Fruit fly (Drosophila melanogaster) whole organism, embryonic: ENCODE data around the gene CG10089.

Experiments
- Atf3 ChIP-seq: fragments of 200-800 bp; sonication (Bioruptor generic); optimal IDR thresholded peaks from 3 replicates; lab custom pipeline; 2016; ENCODE audit warnings: missing biosample characterization, missing genetic modification characterization
- BEAF-32 ChIP-seq: fragments of 200-800 bp; sonication (Bioruptor generic); optimal IDR thresholded peaks from 3 replicates; lab custom pipeline; 2017; ENCODE audit warnings: missing biosample characterization, missing genetic modification characterization, mild to moderate bottlenecking, moderate library complexity, missing genetic modification reagents
- CG10321 ChIP-seq: fragments of 200-800 bp; sonication (Bioruptor generic); IDR thresholded peaks from 2 replicates; pipeline ENCODE4 v1.3.6; 2022; ENCODE audit warnings: missing biosample characterization, missing genetic modification characterization
- CG11696 ChIP-seq: fragments of 200-800 bp; sonication (Bioruptor generic); IDR thresholded peaks from 2 replicates; pipeline ENCODE4 v1.3.6; 2022; ENCODE audit warnings: missing biosample characterization, missing genetic modification characterization
- CG15601 ChIP-seq: fragments of 200-800 bp; sonication (Bioruptor generic); optimal IDR thresholded peaks from 3 replicates; lab custom pipeline; 2019; ENCODE audit warnings: missing biosample characterization, mild to moderate bottlenecking, missing genetic modification characterization, moderate library complexity
- CG1603 ChIP-seq: fragments of 200-800 bp; sonication (Bioruptor generic); optimal IDR thresholded peaks from 2 replicates; lab custom pipeline; 2019; ENCODE audit warnings: missing biosample characterization, mild to moderate bottlenecking, missing genetic modification characterization, moderate library complexity
- CG17361 ChIP-seq: fragments of 200-800 bp; sonication (Bioruptor generic); IDR thresholded peaks from 3 replicates; pipeline ENCODE4 v1.3.6; 2022; ENCODE audit warnings: missing biosample characterization, missing genetic modification characterization
- CG17385 ChIP-seq: fragments of 200-800 bp; sonication (Bioruptor generic); optimal IDR thresholded peaks from 3 replicates; lab custom pipeline; 2018; ENCODE audit warnings: missing biosample characterization, mild to moderate bottlenecking, missing genetic modification characterization
- CG1832 ChIP-seq: fragments of 200-800 bp; sonication (Bioruptor generic); optimal IDR thresholded peaks from 2 replicates; lab custom pipeline; 2017; ENCODE audit warnings: missing biosample characterization, mild to moderate bottlenecking, missing genetic modification characterization, inconsistent platforms
- CG32532 ChIP-seq: fragments of 200-800 bp; sonication (Bioruptor generic); IDR thresholded peaks from 2 replicates; pipeline ENCODE4 v1.3.6; 2022; ENCODE audit warnings: missing biosample characterization, missing genetic modification characterization
- CG3726 ChIP-seq: fragments of 200-800 bp; sonication (Bioruptor generic); IDR thresholded peaks from 3 replicates; pipeline ENCODE4, ENCODE4 v1.3.6; 2022; ENCODE audit warnings: missing biosample characterization, missing genetic modification characterization
- CG4404 ChIP-seq: fragments of 200-800 bp; sonication (Bioruptor generic); IDR thresholded peaks from 2 replicates; pipeline ENCODE4 v1.3.6; 2022; ENCODE audit warnings: missing biosample characterization, missing genetic modification characterization
- CG5245 ChIP-seq: fragments of 200-800 bp; sonication (Bioruptor generic); optimal IDR thresholded peaks from 3 replicates; lab custom pipeline; 2016; ENCODE audit warnings: missing biosample characterization, missing genetic modification characterization
- CG6689 ChIP-seq: fragments of 200-800 bp; sonication (Bioruptor generic); IDR thresholded peaks from 2 replicates; pipeline ENCODE4 v1.3.6; 2022; ENCODE audit warnings: missing biosample characterization, missing genetic modification characterization
- CG7357 ChIP-seq: fragments of 200-800 bp; sonication (Bioruptor generic); IDR thresholded peaks from 3 replicates; pipeline ENCODE4 v1.3.6; 2022; ENCODE audit warnings: missing biosample characterization, missing genetic modification characterization
- CG7745 ChIP-seq: fragments of 200-800 bp; sonication (Bioruptor generic); optimal IDR thresholded peaks from 2 replicates; lab custom pipeline; 2018; ENCODE audit warnings: missing biosample characterization, mild to moderate bottlenecking, missing genetic modification characterization, moderate library complexity
- CG7987 ChIP-seq: fragments of 200-800 bp; sonication (Bioruptor generic); optimal IDR thresholded peaks from 2 replicates; lab custom pipeline; 2018; ENCODE audit warnings: missing biosample characterization, mild to moderate bottlenecking, missing genetic modification characterization, moderate library complexity
- Camta ChIP-seq: fragments of 200-800 bp; sonication (Bioruptor generic); optimal IDR thresholded peaks from 2 replicates; lab custom pipeline; 2016; ENCODE audit warnings: missing biosample characterization, missing genetic modification characterization
- Chrac-16 ChIP-seq: fragments of 200-800 bp; sonication (Bioruptor generic); optimal IDR thresholded peaks from 3 replicates; lab custom pipeline; 2016; ENCODE audit warnings: missing biosample characterization, missing genetic modification characterization
- Gug ChIP-seq: fragments of 200-800 bp; sonication (Bioruptor generic); IDR thresholded peaks from 4 replicates; pipeline ENCODE4 v1.3.6; 2022; ENCODE audit warnings: missing biosample characterization, missing genetic modification characterization
- Hmx ChIP-seq: fragments of 200-800 bp; sonication (Bioruptor generic); optimal IDR thresholded peaks from 2 replicates; lab custom pipeline; 2016; ENCODE audit warnings: missing biosample characterization, missing genetic modification characterization
- Hr39 ChIP-seq: fragments of >200 bp; optimal IDR thresholded peaks from 2 replicates; lab custom pipeline; 2017
- Nf-YB ChIP-seq: fragments of 200-800 bp; sonication (Bioruptor generic); optimal IDR thresholded peaks from 3 replicates; lab custom pipeline; 2019; ENCODE audit warnings: missing biosample characterization, mild to moderate bottlenecking, missing genetic modification characterization, moderate library complexity
- Oaz ChIP-seq: fragments of 200-800 bp; sonication (Bioruptor generic); IDR thresholded peaks from 2 replicates; pipeline ENCODE4 v1.3.6; 2022; ENCODE audit warnings: missing biosample characterization, missing genetic modification characterization
- Pdp1 ChIP-seq, 2 experiments: fragments of 200-800 bp; sonication (Bioruptor generic); optimal IDR thresholded peaks; 3 replicates each; lab custom pipeline; 2016; ENCODE audit warnings: missing biosample characterization in 2 of 2, missing genetic modification characterization in 2 of 2, mild to moderate bottlenecking in 1 of 2, moderate library complexity in 1 of 2
- Sox100B ChIP-seq: fragments of 200-800 bp; sonication (Bioruptor generic); optimal IDR thresholded peaks from 3 replicates; lab custom pipeline; 2018; ENCODE audit warnings: missing biosample characterization, mild to moderate bottlenecking, missing genetic modification characterization
- Sry-δ ChIP-seq: fragments of 200-800 bp; sonication (Bioruptor generic); optimal IDR thresholded peaks from 2 replicates; lab custom pipeline; 2016; ENCODE audit warnings: missing biosample characterization, missing genetic modification characterization
- Ssrp ChIP-seq: fragments of 200-800 bp; sonication (Bioruptor generic); optimal IDR thresholded peaks from 2 replicates; lab custom pipeline; 2018; ENCODE audit warnings: missing biosample characterization, mild to moderate bottlenecking, missing genetic modification characterization, moderate library complexity
- Usf ChIP-seq: fragments of 200-800 bp; sonication (Bioruptor generic); optimal IDR thresholded peaks from 2 replicates; lab custom pipeline; 2017; ENCODE audit warnings: missing genotype, missing biosample characterization, missing genetic modification characterization
- amos ChIP-seq: fragments of 200-800 bp; sonication (Bioruptor generic); IDR thresholded peaks from 2 replicates; pipeline ENCODE4 v1.3.6; 2022; ENCODE audit warnings: missing biosample characterization, missing genetic modification characterization; ENCODE audit not compliant: partially characterized antibody
- ato ChIP-seq: fragments of 200-800 bp; sonication (Bioruptor generic); IDR thresholded peaks from 2 replicates; pipeline ENCODE4 v1.3.6; 2022; ENCODE audit warnings: missing biosample characterization, missing genetic modification characterization; ENCODE audit not compliant: partially characterized antibody
- bowl ChIP-seq: fragments of 200-800 bp; sonication (Bioruptor generic); IDR thresholded peaks from 2 replicates; pipeline ENCODE4 v1.3.6; 2022; ENCODE audit warnings: missing biosample characterization, missing genetic modification characterization
- da ChIP-seq: fragments of 200-800 bp; sonication (Bioruptor generic); optimal IDR thresholded peaks from 2 replicates; lab custom pipeline; 2016; ENCODE audit warnings: missing biosample characterization, missing genetic modification characterization
- dmrt11E ChIP-seq: fragments of 200-800 bp; sonication (Bioruptor generic); optimal IDR thresholded peaks from 3 replicates; lab custom pipeline; 2018; ENCODE audit warnings: missing biosample characterization, mild to moderate bottlenecking, missing genetic modification characterization, moderate library complexity
- dpn ChIP-seq, 2 experiments: fragments of 200-800 bp; sonication (Bioruptor generic); optimal IDR thresholded peaks; 3 replicates each; lab custom pipeline; 2016; ENCODE audit warnings: missing biosample characterization in 2 of 2, missing genetic modification characterization in 2 of 2
- dysf ChIP-seq: fragments of 200-800 bp; sonication (Bioruptor generic); IDR thresholded peaks from 3 replicates; pipeline ENCODE4 v1.3.6; 2022; ENCODE audit warnings: missing biosample characterization, missing genetic modification characterization
- ftz-f1 ChIP-seq: fragments of 200-800 bp; sonication (Bioruptor generic); optimal IDR thresholded peaks from 2 replicates; lab custom pipeline; 2016; ENCODE audit warnings: missing biosample characterization, missing genetic modification characterization
- gsb ChIP-seq: fragments of 200-800 bp; sonication (Bioruptor generic); IDR thresholded peaks from 2 replicates; pipeline ENCODE4 v1.3.6; 2022; ENCODE audit warnings: missing biosample characterization, missing genetic modification characterization
- lov ChIP-seq, 2 experiments: fragments of 200-800 bp in 1 of 2; fragments of >200 bp in 1 of 2; sonication (Bioruptor generic) in 1 of 2; IDR thresholded peaks in 1 of 2; optimal IDR thresholded peaks in 1 of 2; 2 replicates in 1 of 2; 3 replicates in 1 of 2; pipeline versions ENCODE4 v1.3.6 to Lab custom; 2017 to 2022; ENCODE audit warnings: missing biosample characterization in 1 of 2, missing genetic modification characterization in 1 of 2
- oc ChIP-seq: fragments of 200-800 bp; sonication (Bioruptor generic); optimal IDR thresholded peaks from 2 replicates; lab custom pipeline; 2018; ENCODE audit warnings: missing biosample characterization, mild to moderate bottlenecking, missing genetic modification characterization, moderate library complexity
- odd ChIP-seq: fragments of 200-800 bp; sonication (Bioruptor generic); optimal IDR thresholded peaks from 2 replicates; lab custom pipeline; 2017; ENCODE audit warnings: missing biosample characterization, mild to moderate bottlenecking, missing genetic modification characterization
- pita ChIP-seq: fragments of 200-800 bp; sonication (Bioruptor generic); optimal IDR thresholded peaks from 2 replicates; lab custom pipeline; 2017; ENCODE audit warnings: missing biosample characterization, mild to moderate bottlenecking, missing genetic modification characterization
- salm ChIP-seq: fragments of 200-800 bp; sonication (Bioruptor generic); optimal IDR thresholded peaks from 2 replicates; lab custom pipeline; 2018; ENCODE audit warnings: missing biosample characterization, mild to moderate bottlenecking, missing genetic modification characterization
- sob ChIP-seq: fragments of 200-800 bp; sonication (Bioruptor generic); IDR thresholded peaks from 2 replicates; pipeline ENCODE4 v1.3.6; 2022; ENCODE audit warnings: missing biosample characterization, missing genetic modification characterization
- sr ChIP-seq: fragments of 200-800 bp; sonication (Bioruptor generic); IDR thresholded peaks from 3 replicates; pipeline ENCODE4 v1.3.6; 2022; ENCODE audit warnings: missing biosample characterization, missing genetic modification characterization
- stwl ChIP-seq: fragments of 200-800 bp; sonication (Bioruptor generic); optimal IDR thresholded peaks from 3 replicates; lab custom pipeline; 2018; ENCODE audit warnings: missing biosample characterization, mild to moderate bottlenecking, missing genetic modification characterization, moderate library complexity
- trh ChIP-seq: fragments of 200-800 bp; sonication (Bioruptor generic); optimal IDR thresholded peaks from 2 replicates; lab custom pipeline; 2016; ENCODE audit warnings: missing biosample characterization, missing genetic modification characterization
- tup ChIP-seq: fragments of 200-800 bp; sonication (Bioruptor generic); optimal IDR thresholded peaks from 2 replicates; lab custom pipeline; 2016; ENCODE audit warnings: missing biosample characterization, mild to moderate bottlenecking, missing genetic modification characterization, moderate library complexity
- twi ChIP-seq: fragments of 200-800 bp; optimal IDR thresholded peaks from 2 replicates; lab custom pipeline; 2019; ENCODE audit warnings: missing biosample characterization, mild to moderate bottlenecking, missing genetic modification characterization, moderate library complexity
- zf30C ChIP-seq: fragments of 200-800 bp; sonication (Bioruptor generic); optimal IDR thresholded peaks from 3 replicates; lab custom pipeline; 2018; ENCODE audit warnings: missing biosample characterization, mild to moderate bottlenecking, missing genetic modification characterization

Gene CG10089

dm6 chr3L:13479609-13480240, 5.1 kb upstream of the CG10089 start (continued):
- TF ChIP-seq CG7987 (GFP tag; lab: Kevin White, UChicago) (no peak), CG1603 (tag; lab: Kevin White, UChicago) (no peak), Oaz (GFP tag; lab: Robert Waterston, UW) (0 out of 2 replicates have a peak, but pooled peaks have one; percentile 28), CG6689 (peak; percentile 38), CG7745 (tag; lab: Kevin White, UChicago) (no peak), Pdp1 (GFP tag; optimal IDR thresholded peaks at IDR 0.05; lab: Kevin White, UChicago) (peak; percentile 25 to 84), lov (optimal IDR thresholded peaks at IDR 0.05; lab: Kevin White, UChicago) (no peak), lov (GFP tag; IDR thresholded peaks at IDR 0.05; lab: Robert Waterston, UW) (no peak), dmrt11E (tag; lab: Kevin White, UChicago) (no peak), Usf (no peak), CG17385 (GFP tag; lab: Kevin White, UChicago) (peak; percentile 33), trh (no peak), Hmx (GFP tag; lab: Kevin White, UChicago) (no peak), twi (tag; lab: Kevin White, UChicago) (no peak), zf30C (GFP tag; lab: Kevin White, UChicago) (no peak), Sry-δ (GFP tag; lab: Kevin White, UChicago) (no peak), ftz-f1 (no peak), CG3726 (no peak), odd (GFP tag; lab: Kevin White, UChicago) (peak; percentile 21), Atf3 (GFP tag; lab: Kevin White, UChicago) (no peak), gsb (GFP tag; lab: Robert Waterston, UW) (0 out of 2 replicates have a peak, but pooled peaks have one; percentile 43), CG32532 (peak; percentile 52; the same call in 1 of the 2 replicates), tup (GFP tag; lab: Kevin White, UChicago) (no peak), sr (peak; percentile 100), CG10321 (GFP tag; lab: Robert Waterston, UW) (no peak), CG11696 (GFP tag; lab: Robert Waterston, UW) (no peak), Camta (GFP tag; lab: Kevin White, UChicago) (peak; percentile 15), Gug (GFP tag; lab: Robert Waterston, UW) (peak; percentile 19; the same call in 1 of the 4 replicates), Sox100B (GFP tag; lab: Kevin White, UChicago) (peak; percentile 63), dysf (peak; percentile 68; the same call in 2 of the 3 replicates), CG1832 (GFP tag; lab: Kevin White, UChicago) (no peak), da (no peak), CG5245 (GFP tag; lab: Kevin White, UChicago) (no peak), CG15601 (tag; lab: Kevin White, UChicago) (no peak), stwl (tag; lab: Kevin White, UChicago) (no peak), salm (tag; lab: Kevin White, UChicago) (no peak), CG4404 (GFP tag; lab: Robert Waterston, UW) (no peak), dpn (GFP tag; optimal IDR thresholded peaks at IDR 0.05; lab: Kevin White, UChicago) (peak; percentile 35 to 53), pita (GFP tag; lab: Kevin White, UChicago) (no peak), oc (no peak), Ssrp (peak; percentile 20), CG7357 (GFP tag; lab: Robert Waterston, UW) (no peak), Hr39 (lab: Kevin White, UChicago) (no peak), Nf-YB (GFP tag; lab: Kevin White, UChicago) (peak; percentile 21), ato (GFP tag; lab: Robert Waterston, UW) (peak; percentile 33; the same call in 1 of the 2 replicates), sob (GFP tag; lab: Robert Waterston, UW) (peak; percentile 51; the same call in 1 of the 2 replicates), CG17361 (GFP tag; lab: Robert Waterston, UW) (peak; percentile 67; the same call in 2 of the 3 replicates), amos (no peak), bowl (GFP tag; lab: Robert Waterston, UW) (no peak), Chrac-16 (GFP tag; lab: Kevin White, UChicago) (no peak), BEAF-32 (no peak)
